Worm (Caenorhabditis elegans): ENCODE results near the gene tbc-6.

Gene tbc-6

DNA sequence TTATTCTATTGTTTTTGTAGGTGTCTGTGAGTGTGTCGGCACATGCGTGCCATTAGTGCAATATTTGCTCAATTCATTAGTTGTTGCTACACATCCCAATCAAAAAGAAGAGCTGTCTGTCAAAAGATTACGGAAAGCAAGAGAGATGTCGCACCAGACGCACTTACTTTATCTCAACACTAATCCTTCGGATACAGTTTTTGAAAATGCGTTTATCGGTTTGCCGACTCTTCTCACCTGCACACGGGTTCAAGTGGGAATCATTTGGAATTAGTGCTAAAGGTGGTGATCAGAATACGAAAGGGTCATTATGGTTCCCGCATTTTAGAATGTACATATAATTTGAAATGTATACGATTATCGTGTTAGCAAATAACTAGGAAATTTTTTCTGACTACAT lies 46.7 kb upstream of the tbc-6 start:
- TF ChIP-seq zip-11 (GFP tag; IDR thresholded peaks at IDR 0.05) (no peak), lin-15B (tag; optimal IDR thresholded peaks at IDR 0.05) (no peak), vab-7 (GFP tag; IDR thresholded peaks at IDR 0.05) (no peak), unc-62 (GFP tag; optimal IDR thresholded peaks at IDR 0.05 in 1 of 2) (peak in 1 of 2 experiments; percentile 70), unc-62 (tag; optimal IDR thresholded peaks at IDR 0.05) (no peak), ceh-82 (tag; optimal IDR thresholded peaks at IDR 0.05) (no peak)

DNA sequence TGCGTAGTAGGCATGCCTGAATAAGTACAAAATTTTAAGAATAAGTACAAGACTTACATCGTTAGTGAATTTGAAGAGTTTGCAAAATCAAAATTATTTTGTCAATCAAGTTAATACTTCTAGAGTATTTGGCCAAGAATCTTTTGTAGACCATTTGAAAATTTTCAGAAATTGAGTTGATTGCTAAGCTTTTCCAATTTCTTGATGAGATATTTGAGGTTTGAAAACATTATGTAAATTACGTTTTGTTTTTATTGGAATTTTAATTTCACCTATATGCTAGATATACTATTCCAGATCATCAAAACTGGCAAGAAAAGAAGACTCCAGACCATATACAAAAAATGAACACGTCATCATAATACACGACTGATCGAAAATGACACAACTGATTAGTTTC lies 44.9 kb upstream of the tbc-6 start, which contains the start of gene tab-1:
Gene tab-1 (plus strand): TSS at position 301 of the 400 bp plus-strand sequence.
- TF ChIP-seq ceh-82 (tag; optimal IDR thresholded peaks at IDR 0.05): no peak
- no peak for TF ChIP-seq zfp-3 (GFP tag; conservative IDR thresholded peaks at IDR 0.05)
- no peak for TF ChIP-seq attf-4 (tag; optimal IDR thresholded peaks at IDR 0.05)
- TF ChIP-seq aly-2 (tag; optimal IDR thresholded peaks at IDR 0.05): no peak
- no peak for TF ChIP-seq mxl-2 (GFP tag; conservative IDR thresholded peaks at IDR 0.05)
- no peak for TF ChIP-seq ceh-32 (tag; optimal IDR thresholded peaks at IDR 0.05; ENCODE audit: poor library complexity)
- TF ChIP-seq hlh-11 (tag; optimal IDR thresholded peaks at IDR 0.05): no peak
- no peak for TF ChIP-seq fkh-10 (GFP tag; optimal IDR thresholded peaks at IDR 0.05)
- TF ChIP-seq nhr-6 (tag; optimal IDR thresholded peaks at IDR 0.05): no peak
- no peak for TF ChIP-seq nhr-111 (GFP tag; optimal IDR thresholded peaks at IDR 0.05)
- no peak for TF ChIP-seq ces-1 (GFP tag; optimal IDR thresholded peaks at IDR 0.05)
- no peak for TF ChIP-seq aha-1 (tag)
- TF ChIP-seq F44E2.7 (GFP tag; IDR thresholded peaks at IDR 0.05): no peak
- no peak for TF ChIP-seq zfp-2 (tag; optimal IDR thresholded peaks at IDR 0.05)
- no peak for TF ChIP-seq unc-62 (GFP tag; optimal IDR thresholded peaks at IDR 0.05 in 1 of 2)
- no peak for TF ChIP-seq unc-62 (tag; optimal IDR thresholded peaks at IDR 0.05)

DNA sequence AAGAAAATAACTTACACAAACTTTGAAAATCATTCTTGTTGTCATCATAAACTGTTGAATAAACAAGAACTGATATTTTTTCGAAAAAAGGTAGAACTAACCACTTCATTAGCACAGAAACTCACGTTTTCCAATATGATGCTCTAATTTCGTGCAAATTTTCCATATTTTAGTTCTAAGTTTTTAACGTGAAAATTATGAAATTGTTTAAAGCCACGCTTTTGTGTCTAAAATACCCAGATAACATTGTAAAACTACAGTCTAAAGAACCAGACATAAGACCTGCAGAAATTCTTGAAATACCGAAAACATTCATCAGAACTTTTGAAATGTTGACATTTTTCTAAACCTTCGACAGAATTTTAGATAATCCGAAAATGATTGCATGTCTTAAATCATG lies 40.8 kb upstream of the tbc-6 start, which contains the start of gene F31E8.5:
Gene F31E8.5 (minus strand): TSS at position 101 of the 400 bp plus-strand sequence.
- no peak for TF ChIP-seq ztf-7 (tag; optimal IDR thresholded peaks at IDR 0.05)
- TF ChIP-seq spr-1 (tag; optimal IDR thresholded peaks at IDR 0.05): no peak
- no peak for TF ChIP-seq gei-8 (GFP tag; optimal IDR thresholded peaks at IDR 0.05)

DNA sequence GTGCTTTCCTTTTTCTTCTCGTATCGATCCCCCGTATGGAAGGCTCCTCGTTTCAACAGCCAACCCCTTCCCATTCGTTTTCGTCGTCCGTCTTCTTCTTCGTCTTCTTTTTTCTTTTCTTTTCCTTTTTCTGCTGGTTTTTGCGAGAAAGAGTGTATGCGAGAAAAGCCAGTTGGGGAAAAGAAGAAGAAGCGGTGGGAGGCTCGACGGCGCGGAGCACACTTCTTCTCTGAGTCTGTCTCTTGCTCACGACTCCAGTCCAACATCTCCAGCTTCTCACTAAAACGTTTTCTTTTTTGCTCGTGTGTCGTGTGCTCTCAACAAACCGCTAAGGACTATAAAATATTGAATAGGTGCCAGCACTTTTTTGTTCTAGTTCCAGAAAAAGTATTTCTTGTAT lies 39.4 kb upstream of the tbc-6 start:
- peak; percentile 52 for TF ChIP-seq F37D6.2 (tag; optimal IDR thresholded peaks at IDR 0.05)
- no peak for TF ChIP-seq spr-3 (GFP tag; optimal IDR thresholded peaks at IDR 0.05)
- TF ChIP-seq unc-62 (GFP tag; optimal IDR thresholded peaks at IDR 0.05 in 1 of 2): peak in 1 of 2 experiments; percentile 92
- TF ChIP-seq unc-62 (tag; optimal IDR thresholded peaks at IDR 0.05): no peak
- TF ChIP-seq rbr-2 (tag; optimal IDR thresholded peaks at IDR 0.05): peak; percentile 53
- TF ChIP-seq zag-1 (tag; optimal IDR thresholded peaks at IDR 0.05): no peak
- no peak for TF ChIP-seq ZK337.2 (GFP tag; IDR thresholded peaks at IDR 0.05)
- TF ChIP-seq php-3 (GFP tag; IDR thresholded peaks at IDR 0.05): no peak
- 0 out of 2 replicates have a peak, but pooled peaks have one; percentile 39 for TF ChIP-seq ctbp-1 (GFP tag; IDR thresholded peaks at IDR 0.05)
- no peak for TF ChIP-seq zfp-3 (GFP tag; conservative IDR thresholded peaks at IDR 0.05)
- TF ChIP-seq aha-1 (tag): peak; percentile 96
- TF ChIP-seq nhr-102 (tag; optimal IDR thresholded peaks at IDR 0.05): no peak
- TF ChIP-seq hmg-1.1 (GFP tag; IDR thresholded peaks at IDR 0.05): peak; percentile 75
- no peak for TF ChIP-seq dmd-9 (GFP tag; IDR thresholded peaks at IDR 0.05)
- TF ChIP-seq lsy-2 (tag; optimal IDR thresholded peaks at IDR 0.05): peak in 1 of 2 experiments; percentile 18
- TF ChIP-seq hif-1 (tag; optimal IDR thresholded peaks at IDR 0.05): no peak
- TF ChIP-seq mdl-1 (tag; optimal IDR thresholded peaks at IDR 0.05): peak in 1 of 2 experiments; percentile 14
- TF ChIP-seq fkh-10 (GFP tag; optimal IDR thresholded peaks at IDR 0.05): peak; percentile 74
- no peak for TF ChIP-seq ztf-11 (tag; optimal IDR thresholded peaks at IDR 0.05)

Data from whole organism, L4 larva.